Fruit fly (Drosophila melanogaster) whole organism, embryonic: ENCODE data around the gene CG13949.

Source experiments
- ATbp ChIP-seq: fragments of 200-800 bp; sonication (Bioruptor generic); optimal IDR thresholded peaks from 2 replicates; lab custom pipeline; 2017; ENCODE audit warnings: missing biosample characterization, mild to moderate bottlenecking, missing genetic modification characterization, missing genetic modification reagents
- Adf1 ChIP-seq: fragments of 200-800 bp; sonication (Bioruptor generic); IDR thresholded peaks from 2 replicates; pipeline ENCODE4 v1.3.6; 2022; ENCODE audit warnings: missing biosample characterization, missing genetic modification characterization
- CG10462 ChIP-seq: fragments of 200-800 bp; sonication (Bioruptor generic); optimal IDR thresholded peaks from 2 replicates; lab custom pipeline; 2016; ENCODE audit warnings: missing biosample characterization, missing genetic modification characterization
- CG10565 ChIP-seq: fragments of 200-800 bp; sonication (Bioruptor generic); optimal IDR thresholded peaks from 3 replicates; lab custom pipeline; 2016; ENCODE audit warnings: missing biosample characterization, mild to moderate bottlenecking, missing genetic modification characterization
- CG12299 ChIP-seq: fragments of 200-800 bp; sonication (Bioruptor generic); optimal IDR thresholded peaks from 2 replicates; lab custom pipeline; 2018; ENCODE audit warnings: missing biosample characterization, mild to moderate bottlenecking, missing genetic modification characterization
- CG12942 ChIP-seq: fragments of 200-800 bp; sonication (Bioruptor generic); optimal IDR thresholded peaks from 3 replicates; lab custom pipeline; 2016; ENCODE audit warnings: missing biosample characterization, missing genetic modification characterization
- CG13287 ChIP-seq: fragments of 200-800 bp; sonication (Bioruptor generic); IDR thresholded peaks from 2 replicates; pipeline ENCODE4 v1.3.6; 2022; ENCODE audit warnings: missing biosample characterization, missing genetic modification characterization; ENCODE audit not compliant: partially characterized antibody
- CG15073 ChIP-seq: fragments of 200-800 bp; sonication (Bioruptor generic); optimal IDR thresholded peaks from 2 replicates; lab custom pipeline; 2016; ENCODE audit warnings: missing biosample characterization, missing genetic modification characterization
- CG15696 ChIP-seq: fragments of 200-800 bp; sonication (Bioruptor generic); optimal IDR thresholded peaks from 2 replicates; lab custom pipeline; 2019; ENCODE audit warnings: missing biosample characterization, mild to moderate bottlenecking, missing genetic modification characterization, moderate library complexity
- CG16813 ChIP-seq: fragments of 200-800 bp; sonication (Bioruptor generic); IDR thresholded peaks from 3 replicates; pipeline ENCODE4 v1.3.6; 2022; ENCODE audit warnings: missing biosample characterization, missing genetic modification characterization; ENCODE audit not compliant: partially characterized antibody
- CG2116 ChIP-seq: fragments of 200-800 bp; sonication (Bioruptor generic); optimal IDR thresholded peaks from 3 replicates; lab custom pipeline; 2018; ENCODE audit warnings: missing biosample characterization, mild to moderate bottlenecking, missing genetic modification characterization
- CG33213 ChIP-seq: fragments of 200-800 bp; sonication (Bioruptor generic); optimal IDR thresholded peaks from 3 replicates; lab custom pipeline; 2016; ENCODE audit warnings: missing biosample characterization, missing genetic modification characterization
- CG43689 ChIP-seq: fragments of 200-800 bp; sonication (Bioruptor generic); IDR thresholded peaks from 2 replicates; pipeline ENCODE4 v1.3.6; 2022; ENCODE audit warnings: missing biosample characterization, missing genetic modification characterization
- CG6254 ChIP-seq: fragments of 200-800 bp; sonication (Bioruptor generic); optimal IDR thresholded peaks from 3 replicates; lab custom pipeline; 2017; ENCODE audit warnings: mild to moderate bottlenecking, missing biosample characterization, missing genetic modification reagents, missing genetic modification characterization
- CG6654 ChIP-seq: fragments of 200-800 bp; sonication (Bioruptor generic); optimal IDR thresholded peaks from 2 replicates; lab custom pipeline; 2017; ENCODE audit warnings: missing biosample characterization, mild to moderate bottlenecking, missing genetic modification characterization
- CG6689 ChIP-seq: fragments of 200-800 bp; sonication (Bioruptor generic); IDR thresholded peaks from 2 replicates; pipeline ENCODE4 v1.3.6; 2022; ENCODE audit warnings: missing biosample characterization, missing genetic modification characterization
- CG7839 ChIP-seq: fragments of 200-800 bp; sonication (Bioruptor generic); optimal IDR thresholded peaks from 3 replicates; lab custom pipeline; 2018; ENCODE audit warnings: missing biosample characterization, mild to moderate bottlenecking, missing genetic modification characterization, moderate library complexity
- CG9609 ChIP-seq: fragments of 200-800 bp; sonication (Bioruptor generic); optimal IDR thresholded peaks from 3 replicates; lab custom pipeline; 2016; ENCODE audit warnings: missing biosample characterization, missing genetic modification characterization
- Dfd ChIP-seq, 2 experiments: fragments of >200 bp; optimal IDR thresholded peaks; 2 replicates each; lab custom pipeline; 2017; ENCODE audit warnings: missing biosample characterization in 2 of 2, missing genetic modification characterization in 2 of 2
- Dref ChIP-seq: fragments of 200-800 bp; sonication (Bioruptor generic); IDR thresholded peaks from 2 replicates; pipeline ENCODE4 v1.3.6; 2022; ENCODE audit warnings: missing biosample characterization, missing genetic modification characterization
- Ets97D ChIP-seq: fragments of 200-800 bp; sonication (Bioruptor generic); optimal IDR thresholded peaks from 3 replicates; lab custom pipeline; 2016; ENCODE audit warnings: missing biosample characterization, missing genetic modification characterization
- GATAe ChIP-seq: fragments of 200-800 bp; sonication (Bioruptor generic); conservative IDR thresholded peaks from 2 replicates; pipeline ENCODE4 v1.3.6; 2022; ENCODE audit warnings: missing biosample characterization, missing genetic modification characterization
- HHEX ChIP-seq: fragments of 200-800 bp; sonication (Bioruptor generic); optimal IDR thresholded peaks from 3 replicates; lab custom pipeline; 2017; ENCODE audit warnings: missing biosample characterization, mild to moderate bottlenecking, missing genetic modification characterization, missing genetic modification reagents
- HLHmδ ChIP-seq: fragments of 200-800 bp; sonication (Bioruptor generic); optimal IDR thresholded peaks from 2 replicates; lab custom pipeline; 2018; ENCODE audit warnings: missing biosample characterization, mild to moderate bottlenecking, missing genetic modification characterization, moderate library complexity
- Hr78 ChIP-seq, 2 experiments: fragments of 200-800 bp in 1 of 2; fragments of >200 bp in 1 of 2; sonication (Bioruptor generic) in 1 of 2; optimal IDR thresholded peaks; 2 replicates each; lab custom pipeline; 2017 to 2019; ENCODE audit warnings: missing biosample characterization in 2 of 2, missing genetic modification characterization in 2 of 2, mild to moderate bottlenecking in 1 of 2, moderate library complexity in 1 of 2
- MBD-R2 ChIP-seq: fragments of 200-800 bp; sonication (Bioruptor generic); IDR thresholded peaks from 2 replicates; pipeline ENCODE4 v1.3.6; 2022; ENCODE audit warnings: missing biosample characterization, missing genetic modification characterization
- Mes4 ChIP-seq: fragments of 200-800 bp; sonication (Bioruptor generic); optimal IDR thresholded peaks from 2 replicates; lab custom pipeline; 2016; ENCODE audit warnings: missing biosample characterization, missing genetic modification characterization
- al ChIP-seq: fragments of 200-800 bp; sonication (Bioruptor generic); IDR thresholded peaks from 2 replicates; pipeline ENCODE4 v1.3.6; 2022; ENCODE audit warnings: missing biosample characterization, missing genetic modification characterization
- ap ChIP-seq: fragments of 200-800 bp; sonication (Bioruptor generic); IDR thresholded peaks from 2 replicates; pipeline ENCODE4 v1.3.6; 2022; ENCODE audit warnings: missing biosample characterization, missing genetic modification characterization
- chinmo ChIP-seq: fragments of 200-800 bp; sonication (Bioruptor generic); IDR thresholded peaks from 4 replicates; pipeline ENCODE4 v1.3.6; 2022; ENCODE audit warnings: missing biosample characterization, missing genetic modification characterization; ENCODE audit not compliant: partially characterized antibody
- chn ChIP-seq: fragments of 200-800 bp; sonication (Bioruptor generic); optimal IDR thresholded peaks from 2 replicates; lab custom pipeline; 2016; ENCODE audit warnings: missing biosample characterization, missing genetic modification characterization
- crc ChIP-seq: fragments of 200-800 bp; sonication (Bioruptor generic); optimal IDR thresholded peaks from 2 replicates; lab custom pipeline; 2016; ENCODE audit warnings: missing biosample characterization, missing genetic modification characterization
- crp ChIP-seq, 2 experiments: fragments of 200-800 bp; sonication (Bioruptor generic); optimal IDR thresholded peaks; 2 replicates in 1 of 2; 3 replicates in 1 of 2; lab custom pipeline; 2017; ENCODE audit warnings: missing biosample characterization in 2 of 2, missing genetic modification characterization in 2 of 2, mild to moderate bottlenecking in 1 of 2, moderate library complexity in 1 of 2
- cwo ChIP-seq: fragments of 200-800 bp; sonication (Bioruptor generic); optimal IDR thresholded peaks from 3 replicates; lab custom pipeline; 2017; ENCODE audit warnings: missing biosample characterization, missing genetic modification characterization, mild to moderate bottlenecking, moderate library complexity, missing genetic modification reagents
- eve ChIP-seq, 2 experiments: fragments of >200 bp; optimal IDR thresholded peaks; 2 replicates each; lab custom pipeline; 2017; ENCODE audit warnings: missing biosample characterization in 2 of 2, missing genetic modification characterization in 2 of 2
- exex ChIP-seq: fragments of 200-800 bp; sonication (Bioruptor generic); optimal IDR thresholded peaks from 4 replicates; lab custom pipeline; 2018; ENCODE audit warnings: missing biosample characterization, mild to moderate bottlenecking, missing genetic modification characterization, moderate library complexity
- fru ChIP-seq: fragments of >200 bp; optimal IDR thresholded peaks from 2 replicates; lab custom pipeline; 2017
- gsb-n ChIP-seq: fragments of 200-800 bp; sonication (Bioruptor generic); optimal IDR thresholded peaks from 3 replicates; lab custom pipeline; 2018; ENCODE audit warnings: missing biosample characterization, mild to moderate bottlenecking, missing genetic modification characterization
- hkb ChIP-seq, 2 experiments: fragments of 200-800 bp in 1 of 2; fragments of >200 bp in 1 of 2; sonication (Bioruptor generic) in 1 of 2; IDR thresholded peaks in 1 of 2; optimal IDR thresholded peaks in 1 of 2; 2 replicates each; pipeline versions ENCODE4 v1.3.6 to Lab custom; 2017 to 2022; ENCODE audit warnings: missing biosample characterization in 1 of 2, missing genetic modification characterization in 1 of 2
- maf-S ChIP-seq: fragments of 200-800 bp; sonication (Bioruptor generic); optimal IDR thresholded peaks from 2 replicates; lab custom pipeline; 2016; ENCODE audit warnings: missing biosample characterization, missing genetic modification characterization
- p53 ChIP-seq: fragments of 200-800 bp; sonication (Bioruptor generic); optimal IDR thresholded peaks from 2 replicates; lab custom pipeline; 2016; ENCODE audit warnings: missing biosample characterization, missing genetic modification characterization
- pan ChIP-seq, 4 experiments: fragments of >200 bp in 3 of 4; fragments of 200-800 bp in 1 of 4; sonication (Bioruptor generic) in 1 of 4; optimal IDR thresholded peaks in 3 of 4; IDR thresholded peaks in 1 of 4; 2 replicates each; pipeline versions ENCODE4 v1.3.6 to Lab custom; 2017 to 2022; ENCODE audit warnings: missing biosample characterization in 2 of 4, missing genetic modification characterization in 2 of 4, mixed read lengths in 1 of 4
- peb ChIP-seq: fragments of 200-800 bp; sonication (Bioruptor generic); IDR thresholded peaks from 2 replicates; pipeline ENCODE4 v1.3.6; 2022; ENCODE audit warnings: missing biosample characterization, missing genetic modification characterization
- phol ChIP-seq: fragments of 200-800 bp; sonication (Bioruptor generic); optimal IDR thresholded peaks from 3 replicates; lab custom pipeline; 2018; ENCODE audit warnings: missing biosample characterization, mild to moderate bottlenecking, missing genetic modification characterization, moderate library complexity
- repo ChIP-seq: fragments of 200-800 bp; sonication (Bioruptor generic); optimal IDR thresholded peaks from 2 replicates; lab custom pipeline; 2016; ENCODE audit warnings: missing biosample characterization, missing genetic modification characterization
- ro ChIP-seq: fragments of 200-800 bp; sonication (Bioruptor generic); IDR thresholded peaks from 2 replicates; pipeline ENCODE4 v1.3.6; 2022; ENCODE audit warnings: missing biosample characterization, missing genetic modification characterization
- tio ChIP-seq: fragments of 200-800 bp; sonication (Bioruptor generic); optimal IDR thresholded peaks from 2 replicates; lab custom pipeline; 2017; ENCODE audit warnings: missing biosample characterization, missing genetic modification characterization, inconsistent platforms
- toy ChIP-seq: fragments of 200-800 bp; sonication (Bioruptor generic); IDR thresholded peaks from 2 replicates; pipeline ENCODE4 v1.3.6; 2022; ENCODE audit warnings: missing biosample characterization, missing genetic modification characterization
- tup ChIP-seq: fragments of 200-800 bp; sonication (Bioruptor generic); optimal IDR thresholded peaks from 2 replicates; lab custom pipeline; 2016; ENCODE audit warnings: missing biosample characterization, mild to moderate bottlenecking, missing genetic modification characterization, moderate library complexity

Gene CG13949

dm6 chr2L:865851-866250 lies 10.7 kb downstream of the CG13949 start (continued):
- TF ChIP-seq CG12942 (peak; percentile 94), crp (GFP tag; optimal IDR thresholded peaks at IDR 0.05; lab: Kevin White, UChicago) (peak in 1 of 2 experiments; percentile 66), CG9609 (GFP tag; lab: Kevin White, UChicago) (peak; percentile 93), HLHmδ (no peak), chn (peak; percentile 97), peb (GFP tag; lab: Robert Waterston, UW) (peak; percentile 88), hkb (optimal IDR thresholded peaks at IDR 0.05; lab: Kevin White, UChicago) (peak; percentile 7), hkb (GFP tag; IDR thresholded peaks at IDR 0.05; lab: Robert Waterston, UW) (peak; percentile 97), CG6689 (peak; percentile 95), eve (GFP tag; optimal IDR thresholded peaks at IDR 0.05; lab: Kevin White, UChicago) (peak in 1 of 2 experiments; percentile 85), repo (GFP tag; lab: Kevin White, UChicago) (peak; percentile 95), crc (GFP tag; lab: Kevin White, UChicago) (peak; percentile 94), p53 (GFP tag; lab: Kevin White, UChicago) (peak; percentile 68), MBD-R2 (GFP tag; lab: Robert Waterston, UW) (peak; percentile 91), CG10565 (GFP tag; lab: Kevin White, UChicago) (peak; percentile 84), phol (tag; lab: Kevin White, UChicago) (peak; percentile 95), Mes4 (peak; percentile 92), Dref (GFP tag; lab: Robert Waterston, UW) (peak; percentile 34; the same call in 1 of the 2 replicates), CG15696 (peak; percentile 91), CG43689 (peak; percentile 91), gsb-n (peak; percentile 96), CG12299 (tag; lab: Kevin White, UChicago) (peak; percentile 90), al (GFP tag; lab: Robert Waterston, UW) (peak; percentile 89), exex (tag; lab: Kevin White, UChicago) (peak; percentile 63), cwo (GFP tag; lab: Kevin White, UChicago) (peak; percentile 93), CG2116 (GFP tag; lab: Kevin White, UChicago) (peak; percentile 74), CG16813 (GFP tag; lab: Robert Waterston, UW) (no peak), CG6254 (GFP tag; lab: Kevin White, UChicago) (peak; percentile 92), CG33213 (GFP tag; lab: Kevin White, UChicago) (peak; percentile 96), tio (peak; percentile 96), ATbp (GFP tag; lab: Kevin White, UChicago) (peak; percentile 97), toy (peak; percentile 88), GATAe (GFP tag; lab: Robert Waterston, UW) (peak; percentile 56), CG10462 (GFP tag; lab: Kevin White, UChicago) (peak; percentile 91), pan (optimal IDR thresholded peaks at IDR 0.05; lab: Kevin White, UChicago) (no peak), pan (GFP tag; optimal IDR thresholded peaks at IDR 0.05 in 1 of 2, IDR thresholded peaks at IDR 0.05 in 1 of 2) (peak in 1 of 2 experiments; percentile 97), CG6654 (GFP tag; lab: Kevin White, UChicago) (peak; percentile 77), CG13287 (GFP tag; lab: Robert Waterston, UW) (no peak), maf-S (GFP tag; lab: Kevin White, UChicago) (peak; percentile 95), CG15073 (peak; percentile 78), Dfd (GFP tag; optimal IDR thresholded peaks at IDR 0.05; lab: Kevin White, UChicago) (peak in 1 of 2 experiments; percentile 4), ro (GFP tag; lab: Robert Waterston, UW) (peak; percentile 89), CG7839 (peak; percentile 97), Ets97D (GFP tag; lab: Kevin White, UChicago) (peak; percentile 88), ap (GFP tag; lab: Robert Waterston, UW) (peak; percentile 95), tup (GFP tag; lab: Kevin White, UChicago) (peak; percentile 91), Adf1 (peak; percentile 93), chinmo (no peak), fru (no peak), HHEX (GFP tag; lab: Kevin White, UChicago) (peak; percentile 95), Hr78 (GFP tag; optimal IDR thresholded peaks at IDR 0.05; lab: Kevin White, UChicago) (peak in 1 of 2 experiments; percentile 94)
